Worm (Caenorhabditis elegans): ENCODE results near the gene VB0395L.1.
A peak's percentile ranks its signal among the peaks of the same experiment; 100 is the strongest.

The VB0395L.1 gene

ce11 chrX:16024558-16024957 lies 7.8 kb upstream of the VB0395L.1 start (continued):
- no peak for TF ChIP-seq Y48G9A.11 (GFP tag; IDR thresholded peaks at IDR 0.05)
- TF ChIP-seq ceh-82 (tag; optimal IDR thresholded peaks at IDR 0.05): no peak
- TF ChIP-seq T20F7.1 (GFP tag; optimal IDR thresholded peaks at IDR 0.05): peak; percentile 56
- no peak for TF ChIP-seq unc-39 (tag; optimal IDR thresholded peaks at IDR 0.05)
- no peak for TF ChIP-seq dpl-1 (GFP tag; optimal IDR thresholded peaks at IDR 0.05)
- peak; percentile 78 for TF ChIP-seq saeg-2 (GFP tag; IDR thresholded peaks at IDR 0.05)
- no peak for TF ChIP-seq D1046.2 (GFP tag; IDR thresholded peaks at IDR 0.05)
- no peak for TF ChIP-seq egl-27 (tag; optimal IDR thresholded peaks at IDR 0.05)
- TF ChIP-seq skn-1 (tag; optimal IDR thresholded peaks at IDR 0.05): no peak
- TF ChIP-seq zfp-2 (tag; optimal IDR thresholded peaks at IDR 0.05): no peak
- TF ChIP-seq lin-39 (tag; optimal IDR thresholded peaks at IDR 0.05): no peak
- peak; percentile 69 to 71 for TF ChIP-seq lsy-2 (tag; optimal IDR thresholded peaks at IDR 0.05)
- no peak for TF ChIP-seq nhr-25 (tag; optimal IDR thresholded peaks at IDR 0.05; ENCODE audit: borderline replicate concordance, insufficient read depth)
- no peak for TF ChIP-seq R02D3.7 (tag; optimal IDR thresholded peaks at IDR 0.05)
- TF ChIP-seq aha-1 (tag): peak; percentile 84
- TF ChIP-seq zip-11 (GFP tag; IDR thresholded peaks at IDR 0.05): no peak
- no peak for TF ChIP-seq dmd-9 (GFP tag; IDR thresholded peaks at IDR 0.05)
- no peak for TF ChIP-seq nhr-41 (GFP tag; IDR thresholded peaks at IDR 0.05)
- TF ChIP-seq ztf-11 (tag; optimal IDR thresholded peaks at IDR 0.05): no peak
- 0 out of 2 replicates have a peak, but pooled peaks have one; percentile 29 for TF ChIP-seq lin-29 (GFP tag; IDR thresholded peaks at IDR 0.05)
- TF ChIP-seq cey-2 (tag; optimal IDR thresholded peaks at IDR 0.05; ENCODE audit: borderline replicate concordance, insufficient read depth): no peak
- TF ChIP-seq spr-3 (GFP tag; optimal IDR thresholded peaks at IDR 0.05): no peak
- TF ChIP-seq ceh-62 (tag; optimal IDR thresholded peaks at IDR 0.05): no peak
- peak; percentile 74 for TF ChIP-seq nhr-102 (tag; optimal IDR thresholded peaks at IDR 0.05)
- no peak for TF ChIP-seq nhr-76 (tag; optimal IDR thresholded peaks at IDR 0.05)
- TF ChIP-seq F44E2.7 (GFP tag; IDR thresholded peaks at IDR 0.05): no peak
- TF ChIP-seq sdz-12 (GFP tag; optimal IDR thresholded peaks at IDR 0.05): no peak
- no peak for TF ChIP-seq zag-1 (tag; optimal IDR thresholded peaks at IDR 0.05)
- TF ChIP-seq aly-2 (tag; optimal IDR thresholded peaks at IDR 0.05): no peak
- no peak for TF ChIP-seq egl-43 (GFP tag; IDR thresholded peaks at IDR 0.05)
- TF ChIP-seq nhr-28 (tag; optimal IDR thresholded peaks at IDR 0.05): peak; percentile 89
- no peak for TF ChIP-seq lim-7 (GFP tag; IDR thresholded peaks at IDR 0.05)
- TF ChIP-seq lin-1 (GFP tag; IDR thresholded peaks at IDR 0.05): no peak
- TF ChIP-seq zip-2 (tag; optimal IDR thresholded peaks at IDR 0.05): no peak
- TF ChIP-seq tag-97 (GFP tag; IDR thresholded peaks at IDR 0.05): no peak

DNA sequence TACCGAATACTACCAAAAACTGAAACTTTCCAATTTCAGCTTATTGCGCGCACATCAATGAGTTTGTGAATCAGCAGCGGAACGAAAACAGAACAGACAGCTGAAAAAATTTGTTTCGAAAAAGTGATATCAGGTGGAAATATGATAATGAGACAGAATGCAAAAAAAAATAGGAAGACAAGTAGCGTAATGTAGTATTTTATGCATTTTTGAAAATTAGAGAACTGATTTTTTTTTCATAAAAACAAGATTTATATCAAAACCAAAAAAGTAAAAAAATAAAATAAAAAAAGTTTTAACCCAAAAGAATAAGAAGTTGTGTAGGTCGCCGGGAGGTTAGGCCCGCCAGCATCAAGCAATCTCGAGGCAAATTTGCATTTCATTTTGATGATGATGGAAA lies 10.3 kb downstream of the VB0395L.1 start, which contains the start of gene C09G1.4:
Gene C09G1.4, minus strand, starts transcription at position 101 of the 400 bp plus-strand sequence.
- TF ChIP-seq F37D6.2 (tag; optimal IDR thresholded peaks at IDR 0.05): no peak
- TF ChIP-seq lin-1 (GFP tag; IDR thresholded peaks at IDR 0.05): no peak
- no peak for TF ChIP-seq nhr-41 (GFP tag; IDR thresholded peaks at IDR 0.05)
- TF ChIP-seq mxl-2 (GFP tag; conservative IDR thresholded peaks at IDR 0.05): no peak
- TF ChIP-seq unc-62 (GFP tag; optimal IDR thresholded peaks at IDR 0.05 in 1 of 2): peak in 1 of 2 experiments; percentile 21
- TF ChIP-seq unc-62 (tag; optimal IDR thresholded peaks at IDR 0.05): no peak
- no peak for TF ChIP-seq ztf-11 (tag; optimal IDR thresholded peaks at IDR 0.05)

DNA sequence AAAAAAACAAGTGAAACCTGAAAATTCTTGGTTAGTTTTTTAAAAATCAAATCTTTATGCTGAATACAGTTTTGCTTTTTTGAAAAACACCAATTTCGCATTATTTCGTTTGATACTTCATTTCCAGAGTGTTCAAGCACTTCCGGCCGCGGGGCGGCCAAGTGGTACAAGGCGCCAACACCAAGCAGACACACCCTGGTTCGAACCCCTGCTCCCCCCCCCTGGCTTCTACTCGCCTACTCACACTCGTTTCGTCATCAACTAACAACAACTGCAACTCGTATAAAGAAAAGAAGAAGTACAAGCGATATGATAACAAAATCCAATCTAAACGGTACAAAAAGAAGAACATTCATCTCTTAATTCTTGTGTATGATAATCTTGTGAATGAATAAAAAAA lies 14.0 kb downstream of the VB0395L.1 start:
- TF ChIP-seq ctbp-1 (GFP tag; IDR thresholded peaks at IDR 0.05): no peak
- no peak for TF ChIP-seq zip-2 (tag; optimal IDR thresholded peaks at IDR 0.05)
- TF ChIP-seq php-3 (GFP tag; IDR thresholded peaks at IDR 0.05): peak; percentile 41; the same call in 1 of the 2 replicates
- TF ChIP-seq vab-7 (GFP tag; IDR thresholded peaks at IDR 0.05): 0 out of 2 replicates have a peak, but pooled peaks have one; percentile 23
- TF ChIP-seq egl-43 (GFP tag; IDR thresholded peaks at IDR 0.05): peak; percentile 68; the same call in 1 of the 2 replicates
- no peak for TF ChIP-seq pqm-1 (tag; optimal IDR thresholded peaks at IDR 0.05)
- peak; percentile 28; the same call in 1 of the 2 replicates for TF ChIP-seq Y48G9A.11 (GFP tag; IDR thresholded peaks at IDR 0.05)
- 0 out of 2 replicates have a peak, but pooled peaks have one; percentile 28 for TF ChIP-seq lim-7 (GFP tag; IDR thresholded peaks at IDR 0.05)
- 0 out of 2 replicates have a peak, but pooled peaks have one; percentile 44 for TF ChIP-seq dmd-8 (GFP tag; IDR thresholded peaks at IDR 0.05)
- peak; percentile 65 for TF ChIP-seq snpc-1.2 (GFP tag; IDR thresholded peaks at IDR 0.05)
- no peak for TF ChIP-seq zip-11 (GFP tag; IDR thresholded peaks at IDR 0.05)
- TF ChIP-seq set-16 (GFP tag; IDR thresholded peaks at IDR 0.05): peak; percentile 43; the same call in 1 of the 2 replicates
